Worm (Caenorhabditis elegans) whole organism, mixed stage, embryonic: Measurements from ENCODE around the gene plc-4.

Source experiments
- ceh-43 ChIP-seq: fragments of 200-800 bp; sonication (Bioruptor generic); optimal IDR thresholded peaks from 2 replicates; lab custom pipeline; 2018; ENCODE audit warnings: mild to moderate bottlenecking, missing genetic modification characterization, moderate library complexity, missing compliant biosample characterization
- elt-1 ChIP-seq: sonication (generic microtip); optimal IDR thresholded peaks from 2 replicates; lab custom pipeline; 2017; ENCODE audit warnings: missing genetic modification characterization, mild to moderate bottlenecking, missing compliant biosample characterization, antibody characterized with exemption, moderate library complexity, borderline replicate concordance; ENCODE audit not compliant: insufficient read depth
- mep-1 ChIP-seq: fragments of 150-350 bp; optimal IDR thresholded peaks from 2 replicates; lab custom pipeline; 2017; ENCODE audit warnings: missing biosample characterization, missing genetic modification reagents, missing genetic modification characterization, inconsistent platforms
- snpc-4 ChIP-seq: fragments of 150-350 bp; optimal IDR thresholded peaks from 2 replicates; lab custom pipeline; 2014; ENCODE audit warnings: missing biosample characterization, missing genetic modification characterization
- sptf-1 ChIP-seq: sonication (generic microtip); optimal IDR thresholded peaks from 2 replicates; lab custom pipeline; 2017; ENCODE audit warnings: mild to moderate bottlenecking, missing genetic modification characterization, moderate library complexity, missing compliant biosample characterization
- ztf-11 ChIP-seq: fragments of 150-350 bp; optimal IDR thresholded peaks from 2 replicates; lab custom pipeline; 2014; ENCODE audit warnings: missing biosample characterization, missing genetic modification characterization

- TF ChIP-seq elt-1 (tag; lab: Kevin White, UChicago): no peak
- TF ChIP-seq ceh-43 (GFP tag; lab: Kevin White, UChicago): no peak
- TF ChIP-seq sptf-1 (tag; lab: Kevin White, UChicago): no peak
- TF ChIP-seq mep-1: no peak
- no peak for TF ChIP-seq ztf-11 (tag; lab: Kevin White, UChicago)
- TF ChIP-seq snpc-4 (tag; lab: Kevin White, UChicago): no peak
These were observed 37.4 kb upstream of the plc-4 start for ce11 chrIV:7549844-7550243.
